Worm (Caenorhabditis elegans) whole organism, young adult: Measurements from ENCODE around the gene nhr-41.
"Not testable (repeated sequence)": the region's sequence is repeated elsewhere in the genome, so short reads cannot be mapped to it uniquely, and the experiment has no call there.

Experiments
- B0019.2 ChIP-seq: fragments of 200-800 bp; sonication (Bioruptor generic); conservative IDR thresholded peaks from 2 replicates; pipeline ENCODE4 v1.3.6; 2022; ENCODE audit warnings: missing genetic modification reagents, missing genetic modification characterization, missing compliant biosample characterization
- B0336.3 ChIP-seq: fragments of 200-800 bp; sonication (Bioruptor generic); IDR thresholded peaks from 2 replicates; pipeline ENCODE4 v1.3.6; 2022; ENCODE audit warnings: missing genetic modification characterization, missing compliant biosample characterization
- D2030.7 ChIP-seq: fragments of 200-800 bp; sonication (Bioruptor generic); IDR thresholded peaks from 2 replicates; pipeline ENCODE4 v1.3.6; 2022; ENCODE audit warnings: missing genetic modification reagents, missing genetic modification characterization, missing compliant biosample characterization
- F33H1.4 ChIP-seq: fragments of 200-800 bp; sonication (Bioruptor generic); IDR thresholded peaks from 2 replicates; pipeline ENCODE4 v1.3.6; 2022; ENCODE audit warnings: missing genetic modification reagents, missing genetic modification characterization, missing compliant biosample characterization
- F52B5.7 ChIP-seq: sonication (generic microtip); optimal IDR thresholded peaks from 2 replicates; lab custom pipeline; 2016; ENCODE audit warnings: mild to moderate bottlenecking, missing genetic modification characterization, missing compliant biosample characterization
- K12H6.12 ChIP-seq: fragments of 200-800 bp; sonication (Bioruptor generic); optimal IDR thresholded peaks from 2 replicates; lab custom pipeline; 2018; ENCODE audit warnings: mild to moderate bottlenecking, missing genetic modification characterization, missing compliant biosample characterization
- T26A5.8 ChIP-seq: sonication (generic microtip); optimal IDR thresholded peaks from 2 replicates; lab custom pipeline; 2016; ENCODE audit warnings: missing genetic modification characterization, missing compliant biosample characterization
- Y53F4B.3 ChIP-seq: fragments of 200-800 bp; sonication (Bioruptor generic); IDR thresholded peaks from 2 replicates; pipeline ENCODE4 v1.3.6; 2022; ENCODE audit warnings: missing genetic modification reagents, missing genetic modification characterization, missing compliant biosample characterization
- bed-1 ChIP-seq: fragments of 200-800 bp; sonication (Bioruptor generic); IDR thresholded peaks from 2 replicates; pipeline ENCODE4 v1.3.6; 2022; ENCODE audit warnings: missing genetic modification reagents, missing genetic modification characterization, missing compliant biosample characterization
- ceh-100 ChIP-seq: fragments of 200-800 bp; sonication (Bioruptor generic); IDR thresholded peaks from 2 replicates; pipeline ENCODE4 v1.3.6; 2022; ENCODE audit warnings: missing genetic modification reagents, missing genetic modification characterization, missing compliant biosample characterization
- ceh-79 ChIP-seq: sonication (generic microtip); optimal IDR thresholded peaks from 2 replicates; lab custom pipeline; 2017; ENCODE audit warnings: mild to moderate bottlenecking, missing genetic modification characterization, missing compliant biosample characterization
- die-1 ChIP-seq: sonication (generic microtip); optimal IDR thresholded peaks from 2 replicates; lab custom pipeline; 2016; ENCODE audit warnings: missing genotype, mild to moderate bottlenecking, missing genetic modification characterization, missing compliant biosample characterization
- dox-1 ChIP-seq: fragments of 200-800 bp; sonication (Bioruptor generic); IDR thresholded peaks from 2 replicates; pipeline ENCODE4 v1.3.6; 2022; ENCODE audit warnings: missing genetic modification reagents, missing genetic modification characterization, missing compliant biosample characterization
- egrh-3 ChIP-seq: fragments of 200-800 bp; sonication (Bioruptor generic); IDR thresholded peaks from 2 replicates; pipeline ENCODE4 v1.3.6; 2022; ENCODE audit warnings: missing genetic modification reagents, missing genetic modification characterization, missing compliant biosample characterization
- him-1 ChIP-seq: sonication (generic microtip); optimal IDR thresholded peaks from 2 replicates; lab custom pipeline; 2016; ENCODE audit warnings: missing genotype, missing genetic modification reagents, missing genetic modification characterization, missing compliant biosample characterization
- hmg-1.2 ChIP-seq: fragments of 200-800 bp; sonication (Bioruptor generic); IDR thresholded peaks from 2 replicates; pipeline ENCODE4 v1.3.6; 2022; ENCODE audit warnings: missing genetic modification reagents, missing genetic modification characterization, missing compliant biosample characterization
- hsf-1 ChIP-seq: fragments of 200-800 bp; sonication (Bioruptor generic); IDR thresholded peaks from 2 replicates; pipeline ENCODE4 v1.3.6; 2022; ENCODE audit warnings: missing genetic modification reagents, missing genetic modification characterization, missing compliant biosample characterization
- lin-26 ChIP-seq: fragments of 200-800 bp; sonication (Bioruptor generic); IDR thresholded peaks from 2 replicates; pipeline ENCODE4 v1.3.6; 2022; ENCODE audit warnings: missing genetic modification reagents, missing genetic modification characterization, missing compliant biosample characterization
- lin-54 ChIP-seq: fragments of 200-800 bp; sonication (Bioruptor generic); optimal IDR thresholded peaks from 2 replicates; lab custom pipeline; 2018; ENCODE audit warnings: mild to moderate bottlenecking, missing genetic modification characterization, missing compliant biosample characterization
- lir-1 ChIP-seq: fragments of 200-800 bp; sonication (Bioruptor generic); conservative IDR thresholded peaks from 2 replicates; pipeline ENCODE4 v1.3.6; 2022; ENCODE audit warnings: missing genetic modification reagents, missing genetic modification characterization, missing compliant biosample characterization
- madf-6 ChIP-seq: fragments of 200-800 bp; sonication (Bioruptor generic); IDR thresholded peaks from 2 replicates; pipeline ENCODE4 v1.3.6; 2022; ENCODE audit warnings: missing genetic modification reagents, missing genetic modification characterization, missing compliant biosample characterization
- mcd-1 ChIP-seq: fragments of 200-800 bp; sonication (Bioruptor generic); IDR thresholded peaks from 2 replicates; pipeline ENCODE4 v1.3.6; 2022; ENCODE audit warnings: missing genetic modification reagents, missing genetic modification characterization, missing compliant biosample characterization
- nfya-2 ChIP-seq: fragments of 200-800 bp; sonication (Bioruptor generic); IDR thresholded peaks from 2 replicates; pipeline ENCODE4 v1.3.6; 2022; ENCODE audit warnings: missing genetic modification reagents, missing genetic modification characterization, missing compliant biosample characterization
- nhr-90 ChIP-seq: sonication (generic microtip); optimal IDR thresholded peaks from 2 replicates; lab custom pipeline; 2016; ENCODE audit warnings: missing genotype, mild to moderate bottlenecking, missing genetic modification characterization, missing compliant biosample characterization
- somi-1 ChIP-seq: fragments of 200-800 bp; sonication (Bioruptor generic); optimal IDR thresholded peaks from 2 replicates; lab custom pipeline; 2018; ENCODE audit warnings: mild to moderate bottlenecking, missing genetic modification characterization, missing compliant biosample characterization
- unc-62 ChIP-seq: fragments of 150-350 bp; optimal IDR thresholded peaks from 2 replicates; lab custom pipeline; 2014; ENCODE audit warnings: missing biosample characterization, missing genetic modification reagents, missing genetic modification characterization
- zfh-2 ChIP-seq: fragments of 200-800 bp; sonication (Bioruptor generic); conservative IDR thresholded peaks from 2 replicates; pipeline ENCODE4 v1.3.6; 2022; ENCODE audit warnings: missing genetic modification reagents, missing genetic modification characterization, missing compliant biosample characterization
- zim-3 ChIP-seq: sonication (generic microtip); optimal IDR thresholded peaks from 2 replicates; lab custom pipeline; 2017; ENCODE audit warnings: mild to moderate bottlenecking, missing genetic modification characterization, moderate library complexity, missing compliant biosample characterization
- ztf-25 ChIP-seq: fragments of 200-800 bp; sonication (Bioruptor generic); IDR thresholded peaks from 2 replicates; pipeline ENCODE4 v1.3.6; 2022; ENCODE audit warnings: missing genetic modification reagents, missing genetic modification characterization, missing compliant biosample characterization
- ztf-26 ChIP-seq: sonication (generic microtip); optimal IDR thresholded peaks from 2 replicates; lab custom pipeline; 2017; ENCODE audit warnings: missing genetic modification characterization, missing compliant biosample characterization
- ztf-3 ChIP-seq: fragments of 200-800 bp; sonication (Bioruptor generic); optimal IDR thresholded peaks from 2 replicates; lab custom pipeline; 2018; ENCODE audit warnings: mild to moderate bottlenecking, missing genetic modification characterization, missing compliant biosample characterization

The nhr-41 gene

DNA sequence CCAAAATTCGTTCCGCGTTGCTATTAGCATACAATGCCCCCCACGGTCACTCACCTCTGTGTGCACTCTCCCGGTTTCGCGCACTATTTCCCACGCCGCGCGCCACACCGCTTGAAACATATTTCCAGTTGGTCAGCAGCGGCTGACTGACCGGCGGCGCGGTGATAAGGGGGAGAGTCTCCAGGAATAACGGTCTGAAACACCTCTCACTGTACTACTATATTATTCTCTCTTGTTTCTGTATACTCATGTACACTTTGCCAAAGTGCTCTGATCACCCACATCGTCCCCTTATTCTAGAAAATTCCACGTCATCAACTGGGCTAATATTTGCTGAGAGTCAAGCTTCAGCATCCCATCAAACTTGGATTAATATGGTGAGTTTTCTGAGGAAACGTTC is at the start of gene nhr-41:
Gene nhr-41 (plus strand): TSS at position 301 of the 400 bp plus-strand sequence.
- TF ChIP-seq B0019.2 (GFP tag; lab: Robert Waterston, UW) (no peak), dox-1 (GFP tag; lab: Robert Waterston, UW) (0 out of 2 replicates have a peak, but pooled peaks have one; percentile 10), ztf-25 (GFP tag; lab: Robert Waterston, UW) (no peak), K12H6.12 (no peak), somi-1 (GFP tag; lab: Kevin White, UChicago) (no peak), nfya-2 (GFP tag; lab: Robert Waterston, UW) (no peak), hmg-1.2 (GFP tag; lab: Robert Waterston, UW) (peak; percentile 15; the same call in 1 of the 2 replicates), zfh-2 (GFP tag; lab: Robert Waterston, UW) (peak; percentile 61; the same call in 1 of the 2 replicates), Y53F4B.3 (GFP tag; lab: Robert Waterston, UW) (no peak)

DNA sequence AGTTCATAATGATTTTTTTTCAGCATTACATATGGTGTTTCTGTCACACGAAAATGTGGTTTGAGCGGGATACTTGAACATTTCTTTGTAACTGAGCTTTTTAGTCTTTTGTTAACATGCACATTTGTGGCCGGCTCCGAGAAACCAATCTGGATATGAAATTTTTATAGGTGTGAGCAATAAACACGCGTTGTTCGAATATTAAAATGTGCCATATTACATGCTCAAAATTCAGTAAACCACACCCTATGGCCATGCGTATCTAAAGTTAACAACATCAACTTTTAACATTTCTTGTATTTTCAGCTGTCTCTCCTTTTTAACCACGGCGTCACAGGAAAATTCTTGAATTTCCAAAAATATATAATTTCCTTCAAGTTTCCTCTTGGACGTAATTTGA is 45.2 kb upstream of the nhr-41 start, which contains the start of gene F58F6.6:
Gene F58F6.6 (plus strand): TSS at position 301 of the 400 bp plus-strand sequence.
- not testable (repeated sequence) for TF ChIP-seq F52B5.7 (tag; lab: Kevin White, UChicago); nhr-90 (tag; lab: Kevin White, UChicago); hmg-1.2 (GFP tag; lab: Robert Waterston, UW)

DNA sequence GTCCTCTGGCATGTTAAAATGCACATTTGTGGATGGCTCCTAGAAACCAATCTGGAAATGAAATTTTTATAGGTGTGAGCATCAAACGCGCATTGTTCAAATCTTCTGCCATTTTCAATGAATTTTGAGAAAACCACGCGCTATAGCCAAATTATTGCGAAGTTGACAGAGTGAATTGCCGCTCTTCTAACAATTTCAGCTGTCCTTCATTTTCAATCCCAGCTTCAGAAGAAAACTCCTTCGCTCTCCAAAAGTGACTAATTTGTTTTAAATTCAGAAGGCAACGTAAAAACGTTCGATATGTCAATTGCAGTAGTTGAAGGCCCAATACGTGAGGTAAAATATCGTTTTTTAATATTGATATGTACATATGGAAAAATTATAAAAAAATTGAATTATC is 42.6 kb upstream of the nhr-41 start, which contains the start of gene F58F6.5:
Gene F58F6.5 (plus strand): TSS at position 301 of the 400 bp plus-strand sequence.
- TF ChIP-seq bed-1 (GFP tag; lab: Robert Waterston, UW); ceh-79 (tag; lab: Kevin White, UChicago); die-1: not testable (repeated sequence)

DNA sequence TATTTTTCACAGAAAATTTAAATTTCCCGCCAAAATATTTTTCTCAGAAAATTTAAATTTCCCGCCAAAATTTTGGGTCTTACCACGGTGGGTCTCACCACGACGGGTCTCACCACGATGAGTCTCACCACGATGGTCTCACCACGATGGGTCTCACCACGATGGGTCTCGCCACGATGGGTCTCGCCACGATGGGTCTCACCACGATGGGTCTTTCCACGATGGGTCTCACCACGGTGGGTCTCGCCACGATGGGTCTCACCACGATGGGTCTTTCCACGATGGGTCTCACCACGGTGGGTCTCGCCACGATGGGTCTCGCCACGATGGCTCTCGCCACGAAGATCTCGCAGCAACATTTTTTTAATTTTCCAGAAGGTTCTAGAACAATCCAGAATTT is 40.6 kb upstream of the nhr-41 start:
- TF ChIP-seq F33H1.4 (GFP tag; lab: Robert Waterston, UW) (peak; percentile 55; the same call in 1 of the 2 replicates), egrh-3 (GFP tag; lab: Robert Waterston, UW) (peak; percentile 8; the same call in 1 of the 2 replicates)

DNA sequence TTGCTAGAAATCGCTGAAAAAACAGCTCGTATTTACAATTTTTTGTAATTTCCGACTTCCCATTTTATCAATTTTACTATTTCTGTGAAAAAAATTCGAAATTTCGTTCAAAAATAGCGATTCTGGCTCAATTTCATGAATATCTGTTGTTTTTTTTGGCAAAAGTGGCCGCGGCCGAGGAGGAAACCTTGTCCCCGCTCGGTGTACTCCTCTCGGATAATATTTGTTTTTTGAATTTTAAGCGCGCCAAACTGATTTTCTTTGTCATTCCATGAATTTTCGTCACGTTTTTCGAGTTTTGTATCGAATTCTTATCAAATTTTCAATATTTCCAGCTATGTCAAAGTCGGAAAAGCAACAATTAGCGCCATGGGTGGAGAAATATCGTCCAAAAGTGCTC is 39.0 kb upstream of the nhr-41 start, which contains the start of gene rfc-2:
Gene rfc-2 (plus strand): TSS at position 334 of the 400 bp plus-strand sequence.
- TF ChIP-seq madf-6 (GFP tag; lab: Robert Waterston, UW) (0 out of 2 replicates have a peak, but pooled peaks have one; percentile 10), D2030.7 (0 out of 2 replicates have a peak, but pooled peaks have one; percentile 24), dox-1 (GFP tag; lab: Robert Waterston, UW) (peak; percentile 42; the same call in 1 of the 2 replicates), him-1 (peak; percentile 26), lin-54 (GFP tag; lab: Kevin White, UChicago) (peak; percentile 4), mcd-1 (peak; percentile 33; the same call in 1 of the 2 replicates), lir-1 (no peak), ztf-26 (tag; lab: Kevin White, UChicago) (no peak)

DNA sequence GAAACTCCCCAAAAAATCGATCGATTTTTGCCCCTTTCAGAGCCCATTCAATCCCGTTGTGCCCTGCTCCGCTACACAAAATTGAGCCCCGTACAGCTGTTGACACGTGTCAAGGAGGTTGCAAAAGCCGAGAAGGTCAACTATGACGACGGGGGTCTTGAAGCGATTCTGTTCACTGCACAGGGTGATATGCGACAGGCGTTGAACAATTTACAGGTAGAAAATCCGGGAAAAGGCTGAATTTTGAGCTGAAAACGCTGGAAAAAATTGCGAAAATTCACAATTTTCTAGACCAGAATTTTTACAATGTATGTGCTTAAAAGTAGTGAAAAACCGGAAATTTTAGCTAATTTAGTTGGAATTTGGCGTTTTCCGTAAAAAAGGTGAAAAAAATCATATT is 36.7 kb upstream of the nhr-41 start:
- TF ChIP-seq lin-26 (no peak), B0336.3 (GFP tag; lab: Robert Waterston, UW) (no peak), hsf-1 (GFP tag; lab: Robert Waterston, UW) (no peak), ztf-3 (GFP tag; lab: Kevin White, UChicago) (no peak), zim-3 (tag; lab: Kevin White, UChicago) (no peak), ceh-100 (GFP tag; lab: Robert Waterston, UW) (no peak), unc-62 (GFP tag; lab: Kevin White, UChicago) (no peak), T26A5.8 (tag; lab: Kevin White, UChicago) (no peak)
